Worm (Caenorhabditis elegans) whole organism, early embryonic: ENCODE data around the gene egl-47.

Experiments
- B0310.2 ChIP-seq: sonication (generic microtip); optimal IDR thresholded peaks from 2 replicates; lab custom pipeline; 2016; ENCODE audit warnings: mild to moderate bottlenecking, missing genetic modification characterization, missing compliant biosample characterization
- F13C5.2 ChIP-seq: sonication (generic microtip); optimal IDR thresholded peaks from 2 replicates; lab custom pipeline; 2017; ENCODE audit warnings: mild to moderate bottlenecking, missing genetic modification characterization, inconsistent platforms, missing compliant biosample characterization
- aly-1 ChIP-seq: sonication (generic microtip); optimal IDR thresholded peaks from 2 replicates; lab custom pipeline; 2016; ENCODE audit warnings: missing genetic modification characterization, missing compliant biosample characterization
- ama-1 ChIP-seq: fragments of 150-350 bp; optimal IDR thresholded peaks from 2 replicates; lab custom pipeline; 2014
- ceh-13 ChIP-seq: fragments of 200-800 bp; sonication (Bioruptor generic); optimal IDR thresholded peaks from 2 replicates; lab custom pipeline; 2018; ENCODE audit warnings: mild to moderate bottlenecking, missing genetic modification characterization, missing compliant biosample characterization
- ceh-36 ChIP-seq: sonication (generic microtip); optimal IDR thresholded peaks from 2 replicates; lab custom pipeline; 2016; ENCODE audit warnings: missing genetic modification characterization, inconsistent platforms, missing compliant biosample characterization
- ets-7 ChIP-seq: sonication (generic microtip); optimal IDR thresholded peaks from 2 replicates; lab custom pipeline; 2016; ENCODE audit warnings: missing genotype, missing genetic modification characterization, missing compliant biosample characterization
- flt-1 ChIP-seq: fragments of 200-800 bp; sonication (Bioruptor generic); IDR thresholded peaks from 2 replicates; pipeline ENCODE4 v1.3.6; 2022; ENCODE audit warnings: missing genetic modification characterization, missing compliant biosample characterization
- hmbx-1 ChIP-seq: sonication (generic microtip); optimal IDR thresholded peaks from 2 replicates; lab custom pipeline; 2016; ENCODE audit warnings: mild to moderate bottlenecking, missing genetic modification characterization, missing compliant biosample characterization
- hnd-1 ChIP-seq: sonication (generic microtip); optimal IDR thresholded peaks from 2 replicates; lab custom pipeline; 2016; ENCODE audit warnings: missing genetic modification characterization, missing compliant biosample characterization
- pes-1 ChIP-seq: fragments of 200-800 bp; sonication (Bioruptor generic); IDR thresholded peaks from 2 replicates; pipeline ENCODE4 v1.3.6; 2022; ENCODE audit warnings: missing genetic modification reagents, missing genetic modification characterization, missing compliant biosample characterization
- sea-1 ChIP-seq: fragments of 200-800 bp; sonication (Bioruptor generic); conservative IDR thresholded peaks from 2 replicates; pipeline ENCODE4 v1.3.6; 2022; ENCODE audit warnings: missing genetic modification characterization, missing compliant biosample characterization
- tbx-11 ChIP-seq: fragments of 200-800 bp; sonication (Bioruptor generic); IDR thresholded peaks from 2 replicates; pipeline ENCODE4 v1.3.6; 2022; ENCODE audit warnings: missing genetic modification characterization, missing compliant biosample characterization
- tra-4 ChIP-seq: sonication (generic microtip); optimal IDR thresholded peaks from 2 replicates; lab custom pipeline; 2017; ENCODE audit warnings: missing genetic modification characterization, missing compliant biosample characterization

DNA sequence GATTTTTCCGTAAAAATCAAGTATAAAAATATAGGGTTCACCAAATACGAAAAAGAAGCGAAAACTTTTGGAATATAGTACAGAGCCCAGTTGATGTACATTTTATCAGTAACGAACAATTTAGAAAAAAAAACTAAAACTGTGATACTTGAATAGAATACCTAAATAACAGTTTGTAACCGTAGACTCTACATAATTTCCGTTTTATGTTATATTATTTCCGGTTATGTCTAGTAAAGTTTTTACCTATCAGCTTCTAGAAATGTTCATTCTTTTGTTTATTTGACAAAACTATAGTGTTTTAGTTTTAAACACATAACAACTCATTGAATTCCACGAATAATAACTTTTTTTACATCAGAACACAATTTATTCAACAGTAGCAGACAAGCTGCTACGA lies 38.1 kb downstream of the egl-47 start, which contains the start of gene srj-33:
- TF ChIP-seq aly-1 (tag; lab: Kevin White, UChicago) (no peak), tbx-11 (GFP tag; lab: Robert Waterston, UW) (no peak), flt-1 (GFP tag; lab: Robert Waterston, UW) (no peak), sea-1 (GFP tag; lab: Robert Waterston, UW) (no peak), ama-1 (lab: Kevin White, UChicago) (no peak), ceh-13 (GFP tag; lab: Kevin White, UChicago) (no peak), F13C5.2 (no peak), hmbx-1 (tag; lab: Kevin White, UChicago) (no peak), hnd-1 (tag; lab: Kevin White, UChicago) (no peak), tra-4 (no peak), ets-7 (tag; lab: Kevin White, UChicago) (no peak), ceh-36 (tag; lab: Kevin White, UChicago) (no peak), pes-1 (GFP tag; lab: Robert Waterston, UW) (no peak), B0310.2 (no peak)
